Fruit fly (Drosophila melanogaster) whole organism, wandering third instar larva: ENCODE results near the gene CG8326.

Experiments
- Dfd ChIP-seq: fragments of >200 bp; optimal IDR thresholded peaks from 2 replicates; lab custom pipeline; 2017; ENCODE audit warnings: missing biosample characterization, missing genetic modification characterization
- Dif ChIP-seq: fragments of 200-275, 200-300 bp; sonication (Bioruptor generic); optimal IDR thresholded peaks from 2 replicates; lab custom pipeline; 2018; ENCODE audit warnings: missing biosample characterization, missing genetic modification characterization; ENCODE audit not compliant: partially characterized antibody
- GATAd ChIP-seq: sonication (Bioruptor generic); optimal IDR thresholded peaks from 2 replicates; lab custom pipeline; 2016; ENCODE audit warnings: missing biosample characterization, missing genetic modification characterization
- Hnf4 ChIP-seq: fragments of 200-800 bp; sonication (Bioruptor generic); optimal IDR thresholded peaks from 2 replicates; lab custom pipeline; 2016; ENCODE audit warnings: missing biosample characterization, mild to moderate bottlenecking, missing genetic modification characterization
- Hr78 ChIP-seq: fragments of >200 bp; optimal IDR thresholded peaks from 2 replicates; lab custom pipeline; 2017; ENCODE audit warnings: missing biosample characterization, missing genetic modification characterization
- Hr83 ChIP-seq: fragments of 200-300 bp; sonication (Bioruptor generic); optimal IDR thresholded peaks from 2 replicates; lab custom pipeline; 2016; ENCODE audit warnings: missing biosample characterization, mild to moderate bottlenecking, missing genetic modification characterization, moderate library complexity; ENCODE audit not compliant: poor library complexity, severe bottlenecking
- Jra ChIP-seq: sonication (Bioruptor generic); optimal IDR thresholded peaks from 2 replicates; lab custom pipeline; 2016; ENCODE audit warnings: missing biosample characterization, missing genetic modification characterization
- dmrt93B ChIP-seq: fragments of 200-800 bp; sonication (Bioruptor generic); optimal IDR thresholded peaks from 2 replicates; lab custom pipeline; 2018; ENCODE audit warnings: missing biosample characterization, mild to moderate bottlenecking, missing genetic modification characterization
- fru ChIP-seq: fragments of 200-800 bp; sonication (Bioruptor generic); optimal IDR thresholded peaks from 3 replicates; lab custom pipeline; 2016; ENCODE audit warnings: missing biosample characterization, mild to moderate bottlenecking, missing genetic modification characterization
- h ChIP-seq: fragments of 200-800 bp; sonication (Bioruptor generic); optimal IDR thresholded peaks from 3 replicates; lab custom pipeline; 2016; ENCODE audit warnings: missing biosample characterization, mild to moderate bottlenecking, missing genetic modification characterization
- pan ChIP-seq: fragments of >200 bp; optimal IDR thresholded peaks from 2 replicates; lab custom pipeline; 2017
- psq ChIP-seq: fragments of 200-800 bp; sonication (Bioruptor generic); optimal IDR thresholded peaks from 3 replicates; lab custom pipeline; 2017; ENCODE audit warnings: missing biosample characterization, mild to moderate bottlenecking, missing genetic modification characterization, moderate library complexity

DNA sequence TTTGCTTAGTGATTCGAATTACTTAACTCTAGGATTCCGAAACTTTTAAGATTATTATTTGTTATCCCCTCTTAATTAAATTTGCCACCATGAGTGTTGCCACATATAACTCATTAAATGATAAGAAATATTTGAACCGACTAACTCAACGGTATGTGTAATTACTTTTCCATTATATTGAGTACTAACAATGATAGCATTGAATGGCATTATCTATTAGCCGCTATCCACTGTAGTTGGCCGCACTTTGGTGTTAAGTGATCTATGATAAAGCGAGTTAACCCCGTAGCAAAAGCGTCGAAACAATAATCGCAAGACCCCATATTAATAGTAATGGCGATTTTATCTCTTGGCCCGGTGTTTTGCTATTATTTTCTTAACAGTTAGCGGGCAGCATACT is 48.3 kb downstream of the CG8326 start:
- no peak for TF ChIP-seq Hr83 (GFP tag; lab: Kevin White, UChicago)
- TF ChIP-seq dmrt93B (GFP tag; lab: Kevin White, UChicago) = no peak
- TF ChIP-seq Hr78 = no peak
- no peak for TF ChIP-seq Jra
- TF ChIP-seq h (GFP tag; lab: Kevin White, UChicago) = no peak
- TF ChIP-seq psq (GFP tag; lab: Kevin White, UChicago) = no peak
- TF ChIP-seq Dfd = no peak
- TF ChIP-seq Dif (GFP tag; lab: Kevin White, UChicago) = no peak
- TF ChIP-seq Hnf4 (GFP tag; lab: Kevin White, UChicago) = no peak
- no peak for TF ChIP-seq fru (GFP tag; lab: Kevin White, UChicago)
- TF ChIP-seq GATAd = no peak
- no peak for TF ChIP-seq pan (lab: Kevin White, UChicago)
